Fruit fly (Drosophila melanogaster) whole organism, prepupa: ENCODE results near the gene Antp.

Experiments
- CG10631 ChIP-seq: fragments of 200-800 bp; sonication (Bioruptor generic); optimal IDR thresholded peaks from 2 replicates; lab custom pipeline; 2016; ENCODE audit warnings: missing biosample characterization, missing genetic modification characterization
- CG11294 ChIP-seq: fragments of 200-800 bp; sonication (Bioruptor generic); IDR thresholded peaks from 2 replicates; pipeline ENCODE4 v1.3.6; 2022; ENCODE audit warnings: missing biosample characterization, missing genetic modification characterization
- CG11762 ChIP-seq: fragments of 200-800 bp; sonication (Bioruptor generic); optimal IDR thresholded peaks from 3 replicates; lab custom pipeline; 2016; ENCODE audit warnings: missing biosample characterization, missing genetic modification characterization; ENCODE audit not compliant: insufficient read depth
- CG11902 ChIP-seq: fragments of 200-800 bp; sonication (Bioruptor generic); optimal IDR thresholded peaks from 3 replicates; lab custom pipeline; 2016; ENCODE audit warnings: missing biosample characterization, missing genetic modification characterization
- CG1621 ChIP-seq: fragments of 200-800 bp; sonication (Bioruptor generic); optimal IDR thresholded peaks from 3 replicates; lab custom pipeline; 2018; ENCODE audit warnings: missing biosample characterization, mild to moderate bottlenecking, missing genetic modification characterization
- CG16779 ChIP-seq: fragments of 200-800 bp; sonication (Bioruptor generic); optimal IDR thresholded peaks from 3 replicates; lab custom pipeline; 2017; ENCODE audit warnings: missing biosample characterization, mild to moderate bottlenecking, missing genetic modification characterization
- CG3032 ChIP-seq: fragments of 200-800 bp; optimal IDR thresholded peaks from 2 replicates; lab custom pipeline; 2019; ENCODE audit warnings: missing biosample characterization, mild to moderate bottlenecking, missing genetic modification characterization, moderate library complexity
- CG31627 ChIP-seq: fragments of 200-800 bp; sonication (Bioruptor generic); optimal IDR thresholded peaks from 3 replicates; lab custom pipeline; 2016; ENCODE audit warnings: missing biosample characterization, missing genetic modification characterization
- CG34406 ChIP-seq: fragments of 200-800 bp; sonication (Bioruptor generic); optimal IDR thresholded peaks from 3 replicates; lab custom pipeline; 2016; ENCODE audit warnings: missing biosample characterization, missing genetic modification characterization
- CG6163 ChIP-seq: fragments of 200-800 bp; sonication (Bioruptor generic); IDR thresholded peaks from 3 replicates; pipeline ENCODE4 v1.3.6; 2022; ENCODE audit warnings: missing biosample characterization, missing genetic modification characterization
- CG6276 ChIP-seq: fragments of 200-800 bp; sonication (Bioruptor generic); optimal IDR thresholded peaks from 2 replicates; lab custom pipeline; 2017; ENCODE audit warnings: missing biosample characterization, mild to moderate bottlenecking, missing genetic modification characterization
- CG6792 ChIP-seq: fragments of 200-800 bp; sonication (Bioruptor generic); optimal IDR thresholded peaks from 3 replicates; lab custom pipeline; 2016; ENCODE audit warnings: missing biosample characterization, missing genetic modification characterization
- CG6808 ChIP-seq: fragments of 200-800 bp; sonication (Bioruptor generic); optimal IDR thresholded peaks from 3 replicates; lab custom pipeline; 2017; ENCODE audit warnings: missing biosample characterization, missing genetic modification characterization, mild to moderate bottlenecking, moderate library complexity, missing genetic modification reagents
- CG8119 ChIP-seq: fragments of 200-800 bp; sonication (Bioruptor generic); IDR thresholded peaks from 3 replicates; pipeline ENCODE4 v1.3.6; 2022; ENCODE audit warnings: missing biosample characterization, missing genetic modification characterization
- CG8319 ChIP-seq: fragments of 200-800 bp; sonication (Bioruptor generic); optimal IDR thresholded peaks from 3 replicates; lab custom pipeline; 2016; ENCODE audit warnings: missing biosample characterization, missing genetic modification characterization
- CG8632 ChIP-seq: fragments of 200-800 bp; sonication (Bioruptor generic); optimal IDR thresholded peaks from 3 replicates; lab custom pipeline; 2016; ENCODE audit warnings: missing biosample characterization, missing genetic modification characterization
- CG9139 ChIP-seq: fragments of 200-800 bp; sonication (Bioruptor generic); optimal IDR thresholded peaks from 3 replicates; lab custom pipeline; 2017; ENCODE audit warnings: missing biosample characterization, mild to moderate bottlenecking, missing genetic modification characterization
- Eip75B ChIP-seq: fragments of 200-800 bp; sonication (Bioruptor generic); optimal IDR thresholded peaks from 3 replicates; lab custom pipeline; 2016; ENCODE audit warnings: missing biosample characterization, missing genetic modification characterization
- Eip78C ChIP-seq: fragments of 200-800 bp; sonication (Bioruptor generic); peaks from one replicate; lab custom pipeline; 2016; ENCODE audit warnings: missing biosample characterization, missing genetic modification characterization
- Eip93F ChIP-seq: fragments of 200-800 bp; sonication (Bioruptor generic); optimal IDR thresholded peaks from 2 replicates; lab custom pipeline; 2016; ENCODE audit warnings: missing biosample characterization, mild to moderate bottlenecking, missing genetic modification characterization
- Ets96B ChIP-seq: fragments of 200-800 bp; optimal IDR thresholded peaks from 2 replicates; lab custom pipeline; 2019; ENCODE audit warnings: missing biosample characterization, mild to moderate bottlenecking, missing genetic modification characterization, moderate library complexity
- Gug ChIP-seq: fragments of 200-800 bp; sonication (Bioruptor generic); IDR thresholded peaks from 2 replicates; pipeline ENCODE4 v1.3.6; 2022; ENCODE audit warnings: missing biosample characterization, missing genetic modification characterization
- Hr4 ChIP-seq: fragments of 200-800 bp; sonication (Bioruptor generic); optimal IDR thresholded peaks from 3 replicates; lab custom pipeline; 2016; ENCODE audit warnings: missing biosample characterization, missing genetic modification characterization
- Met ChIP-seq: fragments of 200-800 bp; sonication (Bioruptor generic); optimal IDR thresholded peaks from 3 replicates; lab custom pipeline; 2016; ENCODE audit warnings: missing biosample characterization, missing genetic modification characterization
- OdsH ChIP-seq: fragments of 200-800 bp; sonication (Bioruptor generic); optimal IDR thresholded peaks from 3 replicates; lab custom pipeline; 2016; ENCODE audit warnings: missing biosample characterization, missing genetic modification characterization
- Smox ChIP-seq: fragments of 200-800 bp; sonication (Bioruptor generic); optimal IDR thresholded peaks from 3 replicates; lab custom pipeline; 2016; ENCODE audit warnings: missing biosample characterization, missing genetic modification characterization
- Sox102F ChIP-seq: fragments of 200-800 bp; sonication (Bioruptor generic); optimal IDR thresholded peaks from 2 replicates; lab custom pipeline; 2016; ENCODE audit warnings: missing biosample characterization, mild to moderate bottlenecking, missing genetic modification characterization
- Sox14 ChIP-seq: fragments of 200-800 bp; sonication (Bioruptor generic); optimal IDR thresholded peaks from 3 replicates; lab custom pipeline; 2016; ENCODE audit warnings: missing biosample characterization, missing genetic modification characterization
- Sox15 ChIP-seq: fragments of 200-800 bp; sonication (Bioruptor generic); optimal IDR thresholded peaks from 3 replicates; lab custom pipeline; 2016; ENCODE audit warnings: missing biosample characterization, missing genetic modification characterization
- achi ChIP-seq: fragments of 200-800 bp; sonication (Bioruptor generic); optimal IDR thresholded peaks from 3 replicates; lab custom pipeline; 2016; ENCODE audit warnings: missing biosample characterization, missing genetic modification characterization
- acj6 ChIP-seq: fragments of 200-800 bp; sonication (Bioruptor generic); optimal IDR thresholded peaks from 3 replicates; lab custom pipeline; 2016; ENCODE audit warnings: missing biosample characterization, missing genetic modification characterization
- cyc ChIP-seq: fragments of 200-800 bp; sonication (Bioruptor generic); optimal IDR thresholded peaks from 3 replicates; lab custom pipeline; 2016; ENCODE audit warnings: missing biosample characterization, missing genetic modification characterization
- dac ChIP-seq: fragments of 200-800 bp; sonication (Bioruptor generic); optimal IDR thresholded peaks from 2 replicates; lab custom pipeline; 2017; ENCODE audit warnings: missing biosample characterization, mild to moderate bottlenecking, missing genetic modification characterization
- dsx ChIP-seq: fragments of 200-800 bp; optimal IDR thresholded peaks from 3 replicates; lab custom pipeline; 2019; ENCODE audit warnings: missing biosample characterization, mild to moderate bottlenecking, missing genetic modification characterization, moderate library complexity; ENCODE audit not compliant: poor library complexity, severe bottlenecking
- eg ChIP-seq: fragments of 200-800 bp; sonication (Bioruptor generic); IDR thresholded peaks from 3 replicates; pipeline ENCODE4 v1.3.6; 2022; ENCODE audit warnings: missing biosample characterization, missing genetic modification characterization
- esn ChIP-seq: fragments of 200-800 bp; sonication (Bioruptor generic); optimal IDR thresholded peaks from 2 replicates; lab custom pipeline; 2016; ENCODE audit warnings: missing biosample characterization, mild to moderate bottlenecking, missing genetic modification characterization, moderate library complexity
- fd59A ChIP-seq: fragments of 200-800 bp; sonication (Bioruptor generic); optimal IDR thresholded peaks from 2 replicates; lab custom pipeline; 2017; ENCODE audit warnings: missing biosample characterization, mild to moderate bottlenecking, missing genetic modification characterization, missing genetic modification reagents
- fd85E ChIP-seq: fragments of 200-800 bp; sonication (Bioruptor generic); optimal IDR thresholded peaks from 3 replicates; lab custom pipeline; 2016; ENCODE audit warnings: missing biosample characterization, missing genetic modification characterization
- fkh ChIP-seq: fragments of 200-800 bp; sonication (Bioruptor generic); optimal IDR thresholded peaks from 3 replicates; lab custom pipeline; 2017; ENCODE audit warnings: missing biosample characterization, mild to moderate bottlenecking, missing genetic modification characterization, moderate library complexity
- lz ChIP-seq: fragments of 200-800 bp; sonication (Bioruptor generic); optimal IDR thresholded peaks from 3 replicates; lab custom pipeline; 2016; ENCODE audit warnings: missing biosample characterization, missing genetic modification characterization
- pdm3 ChIP-seq: fragments of 200-800 bp; sonication (Bioruptor generic); optimal IDR thresholded peaks from 3 replicates; lab custom pipeline; 2016; ENCODE audit warnings: missing biosample characterization, missing genetic modification characterization
- spab ChIP-seq: fragments of 200-800 bp; sonication (Bioruptor generic); optimal IDR thresholded peaks from 2 replicates; lab custom pipeline; 2017; ENCODE audit warnings: missing biosample characterization, mild to moderate bottlenecking, missing genetic modification characterization, missing genetic modification reagents
- ss ChIP-seq, 2 experiments: fragments of 200-800 bp; sonication (Bioruptor generic); optimal IDR thresholded peaks; 2 replicates in 1 of 2; 3 replicates in 1 of 2; lab custom pipeline; 2017 to 2018; ENCODE audit warnings: mild to moderate bottlenecking in 2 of 2, missing biosample characterization in 2 of 2, missing genetic modification characterization in 2 of 2, moderate library complexity in 1 of 2
- svp ChIP-seq: fragments of 200-800 bp; sonication (Bioruptor generic); peaks from one replicate; lab custom pipeline; 2016; ENCODE audit warnings: missing biosample characterization, missing genetic modification characterization
- topi ChIP-seq: fragments of 200-800 bp; sonication (Bioruptor generic); optimal IDR thresholded peaks from 3 replicates; lab custom pipeline; 2016; ENCODE audit warnings: missing biosample characterization, missing genetic modification characterization
- vri ChIP-seq: fragments of 200-800 bp; sonication (Bioruptor generic); optimal IDR thresholded peaks from 3 replicates; lab custom pipeline; 2016; ENCODE audit warnings: missing biosample characterization, mild to moderate bottlenecking, missing genetic modification characterization

The Antp gene

dm6 chr3R:6950111-6950699 is 48.8 kb downstream of the Antp start (continued):
- peak; percentile 40 for TF ChIP-seq vri
- no peak for TF ChIP-seq CG1621 (tag; lab: Kevin White, UChicago)
- TF ChIP-seq OdsH (GFP tag; lab: Kevin White, UChicago), result peak; percentile 58
- TF ChIP-seq Eip75B (GFP tag; lab: Kevin White, UChicago), result peak; percentile 38
- no peak for TF ChIP-seq spab
- peak; percentile 77 for TF ChIP-seq topi (GFP tag; lab: Kevin White, UChicago)
- TF ChIP-seq svp (GFP tag; lab: Kevin White, UChicago), result peak; percentile 90
- TF ChIP-seq Sox102F, result peak; percentile 74
- TF ChIP-seq Sox15 (GFP tag; lab: Kevin White, UChicago), result peak; percentile 18
- no peak for TF ChIP-seq CG9139 (GFP tag; lab: Kevin White, UChicago)
- TF ChIP-seq CG6276 (GFP tag; lab: Kevin White, UChicago), result peak; percentile 65
- TF ChIP-seq CG8319, result no peak
- TF ChIP-seq esn (GFP tag; lab: Kevin White, UChicago), result peak; percentile 80
- TF ChIP-seq CG34406 (GFP tag; lab: Kevin White, UChicago), result peak; percentile 26
- no peak for TF ChIP-seq CG3032 (tag; lab: Kevin White, UChicago)
- peak; percentile 70 for TF ChIP-seq cyc (GFP tag; lab: Kevin White, UChicago)
- TF ChIP-seq CG11762, result peak; percentile 10
- TF ChIP-seq achi (GFP tag; lab: Kevin White, UChicago), result peak; percentile 67
- no peak for TF ChIP-seq CG11902 (GFP tag; lab: Kevin White, UChicago)
- TF ChIP-seq Eip93F, result no peak
- peak; percentile 72 for TF ChIP-seq CG8119
- peak; percentile 70 for TF ChIP-seq pdm3 (GFP tag; lab: Kevin White, UChicago)
- TF ChIP-seq CG6163 (GFP tag; lab: Robert Waterston, UW), result no peak
- no peak for TF ChIP-seq fd59A (GFP tag; lab: Kevin White, UChicago)
- TF ChIP-seq Gug, result peak; percentile 34; the same call in 1 of the 2 replicates
- peak; percentile 25 for TF ChIP-seq dac
- peak; percentile 71 for TF ChIP-seq Sox14 (GFP tag; lab: Kevin White, UChicago)
- no peak for TF ChIP-seq fkh
- no peak for TF ChIP-seq CG6808 (GFP tag; lab: Kevin White, UChicago)
- peak; percentile 13 for TF ChIP-seq CG8632 (GFP tag; lab: Kevin White, UChicago)

- TF ChIP-seq svp (GFP tag; lab: Kevin White, UChicago) (peak; percentile 74), CG8319 (no peak), CG34406 (GFP tag; lab: Kevin White, UChicago) (peak; percentile 1), Sox14 (GFP tag; lab: Kevin White, UChicago) (peak; percentile 25), fd85E (no peak), Hr4 (peak; percentile 23), Sox102F (peak; percentile 32), spab (no peak), CG3032 (tag; lab: Kevin White, UChicago) (no peak), Eip75B (GFP tag; lab: Kevin White, UChicago) (peak; percentile 1), Sox15 (GFP tag; lab: Kevin White, UChicago) (no peak), cyc (GFP tag; lab: Kevin White, UChicago) (no peak), CG1621 (tag; lab: Kevin White, UChicago) (no peak), OdsH (GFP tag; lab: Kevin White, UChicago) (no peak), eg (GFP tag; lab: Robert Waterston, UW) (no peak), Eip78C (GFP tag; lab: Kevin White, UChicago) (peak; percentile 64), lz (GFP tag; lab: Kevin White, UChicago) (peak; percentile 0), fkh (no peak), Ets96B (tag; lab: Kevin White, UChicago) (no peak), ss (GFP tag; optimal IDR thresholded peaks at IDR 0.05; lab: Kevin White, UChicago) (no peak), dsx (no peak), CG16779 (tag; lab: Kevin White, UChicago) (no peak), CG8119 (no peak), esn (GFP tag; lab: Kevin White, UChicago) (peak; percentile 47), CG11294 (no peak), CG31627 (GFP tag; lab: Kevin White, UChicago) (no peak), achi (GFP tag; lab: Kevin White, UChicago) (peak; percentile 37), acj6 (GFP tag; lab: Kevin White, UChicago) (peak; percentile 8), Smox (GFP tag; lab: Kevin White, UChicago) (peak; percentile 7), CG10631 (peak; percentile 12), CG6276 (GFP tag; lab: Kevin White, UChicago) (no peak), Met (GFP tag; lab: Kevin White, UChicago) (peak; percentile 43), CG6792 (no peak), dac (no peak), CG9139 (GFP tag; lab: Kevin White, UChicago) (no peak)
These were observed 49.9 kb downstream of the Antp start for dm6 chr3R:6948954-6949708.
